Worm (Caenorhabditis elegans) whole organism, young adult: ENCODE results near the gene nmr-2.

ENCODE experiments used
- C06A6.2 ChIP-seq: fragments of 200-800 bp; sonication (Bioruptor generic); conservative IDR thresholded peaks from 2 replicates; pipeline ENCODE4 v1.3.6; 2022; ENCODE audit warnings: missing genetic modification characterization, missing compliant biosample characterization
- C17E4.6 ChIP-seq: fragments of 200-800 bp; sonication (Bioruptor generic); IDR thresholded peaks from 2 replicates; pipeline ENCODE4 v1.3.6; 2022; ENCODE audit warnings: missing genetic modification reagents, missing genetic modification characterization, missing compliant biosample characterization
- F23B12.7 ChIP-seq: sonication (generic microtip); optimal IDR thresholded peaks from 2 replicates; lab custom pipeline; 2017; ENCODE audit warnings: missing genetic modification characterization, mild to moderate bottlenecking, missing compliant biosample characterization, antibody characterized with exemption, moderate library complexity; ENCODE audit not compliant: insufficient read depth
- F37B4.10 ChIP-seq: fragments of 200-800 bp; sonication (Bioruptor generic); IDR thresholded peaks from 2 replicates; pipeline ENCODE4 v1.3.6; 2022; ENCODE audit warnings: missing genetic modification characterization, missing compliant biosample characterization
- F49E8.2 ChIP-seq: sonication (generic microtip); optimal IDR thresholded peaks from 3 replicates; lab custom pipeline; 2017; ENCODE audit warnings: missing genetic modification characterization, mild to moderate bottlenecking, missing compliant biosample characterization, antibody characterized with exemption, moderate library complexity; ENCODE audit not compliant: insufficient read depth
- F55B11.4 ChIP-seq: sonication (generic microtip); optimal IDR thresholded peaks from 2 replicates; lab custom pipeline; 2016; ENCODE audit warnings: missing compliant biosample characterization, missing genetic modification characterization, borderline replicate concordance; ENCODE audit not compliant: insufficient read depth
- K11D2.4 ChIP-seq: fragments of 200-800 bp; sonication (Bioruptor generic); IDR thresholded peaks from 2 replicates; pipeline ENCODE4 v1.3.6; 2022; ENCODE audit warnings: missing genetic modification reagents, missing genetic modification characterization, missing compliant biosample characterization
- K12H6.12 ChIP-seq: fragments of 200-800 bp; sonication (Bioruptor generic); optimal IDR thresholded peaks from 2 replicates; lab custom pipeline; 2018; ENCODE audit warnings: mild to moderate bottlenecking, missing genetic modification characterization, missing compliant biosample characterization
- Y53F4B.3 ChIP-seq: fragments of 200-800 bp; sonication (Bioruptor generic); IDR thresholded peaks from 2 replicates; pipeline ENCODE4 v1.3.6; 2022; ENCODE audit warnings: missing genetic modification reagents, missing genetic modification characterization, missing compliant biosample characterization
- Y53G8AR.9 ChIP-seq: fragments of 200-800 bp; sonication (Bioruptor generic); conservative IDR thresholded peaks from 2 replicates; pipeline ENCODE4 v1.3.6; 2022; ENCODE audit warnings: missing genetic modification reagents, missing genetic modification characterization, missing compliant biosample characterization
- Y56A3A.18 ChIP-seq: fragments of 200-800 bp; sonication (Bioruptor generic); IDR thresholded peaks from 2 replicates; pipeline ENCODE4 v1.3.6; 2022; ENCODE audit warnings: missing genetic modification reagents, missing genetic modification characterization, missing compliant biosample characterization
- Y67H2A.10 ChIP-seq: fragments of 200-800 bp; sonication (Bioruptor generic); conservative IDR thresholded peaks from 2 replicates; pipeline ENCODE4 v1.3.6; 2022; ENCODE audit warnings: missing genetic modification reagents, missing genetic modification characterization, missing compliant biosample characterization
- Y95B8A.8 ChIP-seq: fragments of 200-800 bp; sonication (Bioruptor generic); IDR thresholded peaks from 2 replicates; pipeline ENCODE4 v1.3.6; 2022; ENCODE audit warnings: missing genetic modification reagents, missing genetic modification characterization, missing compliant biosample characterization
- aptf-2 ChIP-seq: fragments of 200-800 bp; sonication (Bioruptor generic); conservative IDR thresholded peaks from 2 replicates; pipeline ENCODE4 v1.3.6; 2022; ENCODE audit warnings: missing genetic modification reagents, missing genetic modification characterization, missing compliant biosample characterization
- atf-7 ChIP-seq: sonication (generic microtip); optimal IDR thresholded peaks from 2 replicates; lab custom pipeline; 2017; ENCODE audit warnings: mild to moderate bottlenecking, missing genetic modification characterization, missing compliant biosample characterization
- athp-1 ChIP-seq: sonication (generic microtip); optimal IDR thresholded peaks from 2 replicates; lab custom pipeline; 2017; ENCODE audit warnings: mild to moderate bottlenecking, missing genetic modification characterization, missing compliant biosample characterization
- attf-5 ChIP-seq: fragments of 200-800 bp; sonication (Bioruptor generic); optimal IDR thresholded peaks from 2 replicates; lab custom pipeline; 2018; ENCODE audit warnings: mild to moderate bottlenecking, missing genetic modification characterization, missing compliant biosample characterization
- attf-6 ChIP-seq: fragments of 200-800 bp; sonication (Bioruptor generic); IDR thresholded peaks from 2 replicates; pipeline ENCODE4 v1.3.6; 2022; ENCODE audit warnings: missing genetic modification reagents, missing genetic modification characterization, missing compliant biosample characterization
- ccch-3 ChIP-seq: fragments of 200-800 bp; sonication (Bioruptor generic); optimal IDR thresholded peaks from 2 replicates; lab custom pipeline; 2018; ENCODE audit warnings: mild to moderate bottlenecking, missing genetic modification characterization, missing compliant biosample characterization
- ceh-100 ChIP-seq: fragments of 200-800 bp; sonication (Bioruptor generic); IDR thresholded peaks from 2 replicates; pipeline ENCODE4 v1.3.6; 2022; ENCODE audit warnings: missing genetic modification reagents, missing genetic modification characterization, missing compliant biosample characterization
- ceh-40 ChIP-seq: fragments of 200-800 bp; sonication (Bioruptor generic); IDR thresholded peaks from 2 replicates; pipeline ENCODE4 v1.3.6; 2022; ENCODE audit warnings: missing genetic modification characterization, missing compliant biosample characterization
- die-1 ChIP-seq: sonication (generic microtip); optimal IDR thresholded peaks from 2 replicates; lab custom pipeline; 2016; ENCODE audit warnings: missing genotype, mild to moderate bottlenecking, missing genetic modification characterization, missing compliant biosample characterization
- efl-1 ChIP-seq: fragments of 150-350 bp; optimal IDR thresholded peaks from 2 replicates; lab custom pipeline; 2014; ENCODE audit warnings: missing biosample characterization, missing genetic modification reagents, missing genetic modification characterization
- egl-18 ChIP-seq: fragments of 200-800 bp; sonication (Bioruptor generic); IDR thresholded peaks from 2 replicates; pipeline ENCODE4 v1.3.6; 2022; ENCODE audit warnings: missing genetic modification reagents, missing genetic modification characterization, missing compliant biosample characterization
- egl-44 ChIP-seq: fragments of 200-800 bp; sonication (Bioruptor generic); IDR thresholded peaks from 2 replicates; pipeline ENCODE4 v1.3.6; 2022; ENCODE audit warnings: missing genetic modification reagents, missing genetic modification characterization, missing compliant biosample characterization
- gei-17 ChIP-seq: fragments of 200-800 bp; sonication (Bioruptor generic); optimal IDR thresholded peaks from 2 replicates; lab custom pipeline; 2018; ENCODE audit warnings: mild to moderate bottlenecking, missing genetic modification characterization, missing compliant biosample characterization
- hrde-1 ChIP-seq: sonication (generic microtip); optimal IDR thresholded peaks from 2 replicates; lab custom pipeline; 2016; ENCODE audit warnings: missing genetic modification characterization, mild to moderate bottlenecking, missing compliant biosample characterization, moderate library complexity, missing genotype, missing genetic modification reagents, borderline replicate concordance
- hsf-1 ChIP-seq: fragments of 200-800 bp; sonication (Bioruptor generic); IDR thresholded peaks from 2 replicates; pipeline ENCODE4 v1.3.6; 2022; ENCODE audit warnings: missing genetic modification reagents, missing genetic modification characterization, missing compliant biosample characterization
- let-526 ChIP-seq: fragments of 200-800 bp; sonication (Bioruptor generic); IDR thresholded peaks from 2 replicates; pipeline ENCODE4 v1.3.6; 2022; ENCODE audit warnings: missing genetic modification reagents, missing genetic modification characterization, missing compliant biosample characterization
- let-607 ChIP-seq, 2 experiments: fragments of 200-800 bp in 1 of 2; sonication (Bioruptor generic) in 1 of 2; sonication (generic microtip) in 1 of 2; optimal IDR thresholded peaks; 2 replicates each; lab custom pipeline; 2016 to 2018; ENCODE audit warnings: mild to moderate bottlenecking in 2 of 2, missing compliant biosample characterization in 2 of 2, missing genetic modification characterization in 2 of 2, moderate library complexity in 2 of 2, missing genotype in 1 of 2
- lin-35 ChIP-seq, 3 experiments: fragments of 150-350 bp in 2 of 3; sonication (generic microtip) in 1 of 3; optimal IDR thresholded peaks; 2 replicates each; lab custom pipeline; 2014 to 2018; ENCODE audit warnings: missing biosample characterization in 3 of 3, missing genetic modification characterization in 3 of 3, missing genetic modification reagents in 3 of 3
- lin-54 ChIP-seq: fragments of 200-800 bp; sonication (Bioruptor generic); optimal IDR thresholded peaks from 2 replicates; lab custom pipeline; 2018; ENCODE audit warnings: mild to moderate bottlenecking, missing genetic modification characterization, missing compliant biosample characterization
- madf-3 ChIP-seq: fragments of 200-800 bp; sonication (Bioruptor generic); IDR thresholded peaks from 2 replicates; pipeline ENCODE4 v1.3.6; 2022; ENCODE audit warnings: missing genetic modification reagents, missing genetic modification characterization, missing compliant biosample characterization
- mel-28 ChIP-seq: sonication (generic microtip); optimal IDR thresholded peaks from 2 replicates; lab custom pipeline; 2016; ENCODE audit warnings: borderline replicate concordance, mild to moderate bottlenecking, missing genetic modification characterization, missing compliant biosample characterization
- mes-4 ChIP-seq: sonication (generic microtip); optimal IDR thresholded peaks from 2 replicates; lab custom pipeline; 2016; ENCODE audit warnings: missing genotype, missing genetic modification characterization, missing compliant biosample characterization
- nhr-120 ChIP-seq: fragments of 200-800 bp; sonication (Bioruptor generic); IDR thresholded peaks from 2 replicates; pipeline ENCODE4 v1.3.6; 2022; ENCODE audit warnings: missing genetic modification characterization, missing compliant biosample characterization
- nhr-27 ChIP-seq: fragments of 200-800 bp; sonication (Bioruptor generic); optimal IDR thresholded peaks from 2 replicates; lab custom pipeline; 2018; ENCODE audit warnings: mild to moderate bottlenecking, missing genetic modification characterization, moderate library complexity, missing compliant biosample characterization
- nhr-80 ChIP-seq: sonication (generic microtip); optimal IDR thresholded peaks from 2 replicates; lab custom pipeline; 2016; ENCODE audit warnings: missing genetic modification characterization, missing compliant biosample characterization
- nhr-90 ChIP-seq: sonication (generic microtip); optimal IDR thresholded peaks from 2 replicates; lab custom pipeline; 2016; ENCODE audit warnings: missing genotype, mild to moderate bottlenecking, missing genetic modification characterization, missing compliant biosample characterization
- pha-4 ChIP-seq: fragments of 150-350 bp; sonication (generic microtip); optimal IDR thresholded peaks from 2 replicates; lab custom pipeline; 2014; ENCODE audit warnings: missing biosample characterization, missing genetic modification reagents, missing genetic modification characterization
- snpc-3.4 ChIP-seq: sonication (generic microtip); optimal IDR thresholded peaks from 2 replicates; lab custom pipeline; 2017; ENCODE audit warnings: missing genetic modification characterization, mild to moderate bottlenecking, missing compliant biosample characterization, antibody characterized with exemption, moderate library complexity, missing genotype, missing genetic modification reagents
- somi-1 ChIP-seq: fragments of 200-800 bp; sonication (Bioruptor generic); optimal IDR thresholded peaks from 2 replicates; lab custom pipeline; 2018; ENCODE audit warnings: mild to moderate bottlenecking, missing genetic modification characterization, missing compliant biosample characterization
- sptf-2 ChIP-seq: fragments of 200-800 bp; sonication (Bioruptor generic); optimal IDR thresholded peaks from 2 replicates; lab custom pipeline; 2018; ENCODE audit warnings: mild to moderate bottlenecking, missing genetic modification characterization, missing compliant biosample characterization
- tbx-9 ChIP-seq: sonication (generic microtip); optimal IDR thresholded peaks from 2 replicates; lab custom pipeline; 2016; ENCODE audit warnings: borderline replicate concordance, missing genetic modification characterization, inconsistent platforms, missing compliant biosample characterization
- zfh-2 ChIP-seq: fragments of 200-800 bp; sonication (Bioruptor generic); conservative IDR thresholded peaks from 2 replicates; pipeline ENCODE4 v1.3.6; 2022; ENCODE audit warnings: missing genetic modification reagents, missing genetic modification characterization, missing compliant biosample characterization
- zim-3 ChIP-seq: sonication (generic microtip); optimal IDR thresholded peaks from 2 replicates; lab custom pipeline; 2017; ENCODE audit warnings: mild to moderate bottlenecking, missing genetic modification characterization, moderate library complexity, missing compliant biosample characterization
- ztf-18 ChIP-seq: sonication (generic microtip); optimal IDR thresholded peaks from 2 replicates; lab custom pipeline; 2016; ENCODE audit warnings: missing genotype, mild to moderate bottlenecking, missing genetic modification characterization, missing compliant biosample characterization
- ztf-22 ChIP-seq: fragments of 200-800 bp; sonication (Bioruptor generic); optimal IDR thresholded peaks from 2 replicates; lab custom pipeline; 2018; ENCODE audit warnings: mild to moderate bottlenecking, missing genetic modification characterization, moderate library complexity, missing compliant biosample characterization

nmr-2 gene

ce11 chrV:14991489-14991888 lies 20.0 kb downstream of the nmr-2 start (continued):
- TF ChIP-seq tbx-9 (tag; lab: Kevin White, UChicago) (no peak), F49E8.2 (tag; lab: Kevin White, UChicago) (peak; percentile 77), zim-3 (tag; lab: Kevin White, UChicago) (no peak), snpc-3.4 (tag; lab: Kevin White, UChicago) (peak; percentile 74), egl-44 (GFP tag; lab: Robert Waterston, UW) (peak; percentile 44; the same call in 1 of the 2 replicates), ceh-40 (0 out of 2 replicates have a peak, but pooled peaks have one; percentile 41), K11D2.4 (no peak), atf-7 (tag; lab: Kevin White, UChicago) (no peak), F55B11.4 (no peak), athp-1 (tag; lab: Kevin White, UChicago) (peak; percentile 71), nhr-80 (tag; lab: Kevin White, UChicago) (no peak), nhr-120 (GFP tag; lab: Robert Waterston, UW) (no peak), efl-1 (GFP tag; lab: Kevin White, UChicago) (peak; percentile 6), sptf-2 (GFP tag; lab: Kevin White, UChicago) (no peak), C17E4.6 (GFP tag; lab: Robert Waterston, UW) (0 out of 2 replicates have a peak, but pooled peaks have one; percentile 44), let-607 (tag; optimal IDR thresholded peaks at IDR 0.05; lab: Kevin White, UChicago) (no peak), pha-4 (tag; lab: Kevin White, UChicago) (no peak), mel-28 (no peak), nhr-90 (tag; lab: Kevin White, UChicago) (no peak), ztf-22 (no peak), ceh-100 (GFP tag; lab: Robert Waterston, UW) (peak; percentile 56; the same call in 1 of the 2 replicates), zfh-2 (no peak), Y95B8A.8 (peak; percentile 91), let-526 (GFP tag; lab: Robert Waterston, UW) (no peak), ccch-3 (GFP tag; lab: Kevin White, UChicago) (no peak), C06A6.2 (GFP tag; lab: Robert Waterston, UW) (no peak), Y56A3A.18 (GFP tag; lab: Robert Waterston, UW) (no peak), aptf-2 (GFP tag; lab: Robert Waterston, UW) (no peak), ztf-18 (tag; lab: Kevin White, UChicago) (no peak), nhr-27 (tag; lab: Kevin White, UChicago) (no peak), lin-35 (GFP tag; optimal IDR thresholded peaks at IDR 0.05; lab: Kevin White, UChicago) (no peak), attf-6 (GFP tag; lab: Robert Waterston, UW) (peak; percentile 84), madf-3 (peak; percentile 48; the same call in 1 of the 2 replicates), egl-18 (GFP tag; lab: Robert Waterston, UW) (no peak), hrde-1 (tag; lab: Kevin White, UChicago) (peak; percentile 89), attf-5 (GFP tag; lab: Kevin White, UChicago) (peak; percentile 28), Y53F4B.3 (GFP tag; lab: Robert Waterston, UW) (no peak), lin-54 (GFP tag; lab: Kevin White, UChicago) (peak; percentile 51), F37B4.10 (GFP tag; lab: Robert Waterston, UW) (no peak), somi-1 (no peak), Y53G8AR.9 (GFP tag; lab: Robert Waterston, UW) (peak; percentile 83; the same call in 1 of the 2 replicates), mes-4 (tag; lab: Kevin White, UChicago) (no peak), die-1 (tag; lab: Kevin White, UChicago) (peak; percentile 50), hsf-1 (GFP tag; lab: Robert Waterston, UW) (peak; percentile 79), gei-17 (GFP tag; lab: Kevin White, UChicago) (no peak), F23B12.7 (tag; lab: Kevin White, UChicago) (no peak), K12H6.12 (tag; lab: Kevin White, UChicago) (no peak), Y67H2A.10 (GFP tag; lab: Robert Waterston, UW) (no peak)
